Fruit fly (Drosophila melanogaster) whole organism: Measurements from ENCODE around the gene CG12289.

ENCODE experiments used
- Dll ChIP-seq: fragments of >200 bp; optimal IDR thresholded peaks from 2 replicates; lab custom pipeline; 2017
- EcR ChIP-seq, 2 experiments: fragments of >200 bp; optimal IDR thresholded peaks; 2 replicates each; lab custom pipeline; 2017; ENCODE audit warnings: missing biosample characterization in 2 of 2, missing genetic modification characterization in 2 of 2, missing genetic modification reagents in 2 of 2
- pan ChIP-seq: fragments of >200 bp; optimal IDR thresholded peaks from 2 replicates; lab custom pipeline; 2017

DNA sequence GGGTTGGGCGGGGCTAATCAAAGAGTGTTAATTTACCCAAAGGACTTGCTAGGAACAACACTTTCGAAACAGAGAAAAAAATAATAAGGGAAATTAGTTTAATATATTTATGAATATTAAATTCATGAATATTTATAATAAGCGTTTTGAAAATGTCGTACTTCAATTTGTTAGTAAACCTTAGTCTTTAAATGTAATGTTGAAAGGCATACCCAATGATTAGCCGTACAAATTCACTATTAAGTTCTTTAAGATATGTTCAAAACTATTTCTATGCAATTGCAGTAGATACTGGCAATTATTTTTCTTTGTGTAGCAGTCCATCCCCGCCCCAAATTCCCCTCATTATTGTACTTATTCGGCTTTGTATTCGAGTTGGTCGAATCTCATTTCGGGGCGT is 47.8 kb downstream of the CG12289 start:
- TF ChIP-seq EcR (GFP tag; optimal IDR thresholded peaks at IDR 0.05; lab: Kevin White, UChicago), result no peak
- no peak for TF ChIP-seq Dll (lab: Kevin White, UChicago)
- no peak for TF ChIP-seq pan (lab: Kevin White, UChicago)
